Worm (Caenorhabditis elegans): ENCODE results near the gene dec-7.

ce11 chrIII:9988352-9988751 is 56.2 kb downstream of the dec-7 start, which contains the start of gene C05B5.1:
- no peak for TF ChIP-seq tbx-2 (tag; optimal IDR thresholded peaks at IDR 0.05)
- TF ChIP-seq lin-11 (tag; optimal IDR thresholded peaks at IDR 0.05), result no peak
- no peak for TF ChIP-seq nfya-1 (tag; optimal IDR thresholded peaks at IDR 0.05)
- no peak for TF ChIP-seq fkh-6 (tag; optimal IDR thresholded peaks at IDR 0.05)
- no peak for TF ChIP-seq fkh-10 (GFP tag; optimal IDR thresholded peaks at IDR 0.05)
- no peak for TF ChIP-seq ceh-2 (tag; optimal IDR thresholded peaks at IDR 0.05)
- no peak for TF ChIP-seq nhr-11 (tag; optimal IDR thresholded peaks at IDR 0.05)
- TF ChIP-seq unc-55 (GFP tag; optimal IDR thresholded peaks at IDR 0.05), result no peak
- TF ChIP-seq F13H6.1 (tag; optimal IDR thresholded peaks at IDR 0.05), result no peak

Measured in whole organism, late embryonic.